Worm (Caenorhabditis elegans) whole organism, late embryonic: ENCODE measurements around the gene T28A8.6.

Source experiments
- ceh-9 ChIP-seq: sonication (generic microtip); optimal IDR thresholded peaks from 2 replicates; lab custom pipeline; 2016; ENCODE audit warnings: mild to moderate bottlenecking, missing genetic modification characterization, inconsistent platforms, missing compliant biosample characterization
- dve-1 ChIP-seq: sonication (generic microtip); optimal IDR thresholded peaks from 2 replicates; lab custom pipeline; 2017; ENCODE audit warnings: antibody characterized with exemption, mild to moderate bottlenecking, missing genetic modification characterization, missing compliant biosample characterization
- hlh-30 ChIP-seq: sonication (generic microtip); optimal IDR thresholded peaks from 2 replicates; lab custom pipeline; 2017; ENCODE audit warnings: antibody characterized with exemption, missing genetic modification characterization, missing compliant biosample characterization; ENCODE audit not compliant: insufficient read depth
- nfya-1 ChIP-seq: sonication (generic microtip); optimal IDR thresholded peaks from 2 replicates; lab custom pipeline; 2017; ENCODE audit warnings: missing genetic modification characterization, mild to moderate bottlenecking, missing compliant biosample characterization, antibody characterized with exemption, moderate library complexity
- nhr-11 ChIP-seq: fragments of 150-350 bp; optimal IDR thresholded peaks from 2 replicates; lab custom pipeline; 2014; ENCODE audit warnings: missing biosample characterization, missing genetic modification characterization
- pha-4 ChIP-seq: fragments of 150-350 bp; optimal IDR thresholded peaks from 2 replicates; lab custom pipeline; 2018; ENCODE audit warnings: missing biosample characterization, missing genetic modification reagents, missing genetic modification characterization
- pqm-1 ChIP-seq: sonication (generic microtip); optimal IDR thresholded peaks from 2 replicates; lab custom pipeline; 2016; ENCODE audit warnings: missing genetic modification characterization, missing compliant biosample characterization
- sdc-2 ChIP-seq: sonication (generic microtip); optimal IDR thresholded peaks from 2 replicates; lab custom pipeline; 2016; ENCODE audit warnings: missing genotype, missing genetic modification characterization, missing compliant biosample characterization

DNA sequence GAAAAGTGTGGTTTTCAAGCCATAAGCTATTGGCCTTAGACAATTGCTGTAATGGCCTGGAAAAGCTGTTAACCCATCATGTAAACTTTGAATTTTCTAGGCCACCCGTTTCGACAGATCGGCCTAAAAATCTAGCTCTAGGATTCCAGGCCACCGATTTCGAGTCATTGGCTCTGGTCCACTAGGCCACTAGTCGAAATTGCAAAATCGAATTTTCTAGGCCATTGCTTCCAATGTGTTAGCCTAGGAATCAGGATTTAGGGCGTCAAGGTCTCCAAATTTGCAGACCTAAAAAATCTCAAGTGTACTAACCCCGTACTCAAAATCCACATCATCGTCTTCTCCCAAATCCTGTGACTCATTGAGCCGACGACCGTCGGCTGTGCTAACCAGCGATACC is 11.8 kb downstream of the T28A8.6 start:
- TF ChIP-seq hlh-30 (tag; lab: Kevin White, UChicago): no peak
- no peak for TF ChIP-seq pqm-1 (tag; lab: Kevin White, UChicago)
- TF ChIP-seq nhr-11 (tag; lab: Kevin White, UChicago): no peak
- TF ChIP-seq dve-1 (tag; lab: Kevin White, UChicago): no peak
- TF ChIP-seq nfya-1 (tag; lab: Kevin White, UChicago): no peak
- no peak for TF ChIP-seq sdc-2 (tag; lab: Kevin White, UChicago)
- no peak for TF ChIP-seq pha-4 (tag; lab: Kevin White, UChicago)
- no peak for TF ChIP-seq ceh-9
